Worm (Caenorhabditis elegans) whole organism, young adult: Measurements from ENCODE around the gene Y56A3A.30.

Experiments
- D2030.7 ChIP-seq: fragments of 200-800 bp; sonication (Bioruptor generic); IDR thresholded peaks from 2 replicates; pipeline ENCODE4 v1.3.6; 2022; ENCODE audit warnings: missing genetic modification reagents, missing genetic modification characterization, missing compliant biosample characterization
- T26A5.8 ChIP-seq: sonication (generic microtip); optimal IDR thresholded peaks from 2 replicates; lab custom pipeline; 2016; ENCODE audit warnings: missing genetic modification characterization, missing compliant biosample characterization
- cebp-2 ChIP-seq: fragments of 200-800 bp; sonication (Bioruptor generic); IDR thresholded peaks from 2 replicates; pipeline ENCODE4 v1.3.6; 2022; ENCODE audit warnings: missing genetic modification characterization, missing compliant biosample characterization
- ceh-79 ChIP-seq: sonication (generic microtip); optimal IDR thresholded peaks from 2 replicates; lab custom pipeline; 2017; ENCODE audit warnings: mild to moderate bottlenecking, missing genetic modification characterization, missing compliant biosample characterization
- ekl-4 ChIP-seq: fragments of 200-800 bp; sonication (Bioruptor generic); IDR thresholded peaks from 2 replicates; pipeline ENCODE4 v1.3.6; 2022; ENCODE audit warnings: missing genetic modification reagents, missing genetic modification characterization, missing compliant biosample characterization
- let-526 ChIP-seq: fragments of 200-800 bp; sonication (Bioruptor generic); IDR thresholded peaks from 2 replicates; pipeline ENCODE4 v1.3.6; 2022; ENCODE audit warnings: missing genetic modification reagents, missing genetic modification characterization, missing compliant biosample characterization
- mxl-1 ChIP-seq: sonication (generic microtip); optimal IDR thresholded peaks from 2 replicates; lab custom pipeline; 2016; ENCODE audit warnings: missing genetic modification characterization, missing compliant biosample characterization
- pha-4 ChIP-seq: fragments of 150-350 bp; sonication (generic microtip); optimal IDR thresholded peaks from 2 replicates; lab custom pipeline; 2014; ENCODE audit warnings: missing biosample characterization, missing genetic modification reagents, missing genetic modification characterization
- rpc-1 ChIP-seq, 2 experiments: fragments of 150-350 bp in 1 of 2; sonication (generic microtip) in 1 of 2; optimal IDR thresholded peaks; 2 replicates each; lab custom pipeline; 2014 to 2018; ENCODE audit warnings: missing biosample characterization in 1 of 2, missing genetic modification characterization in 1 of 2, missing genetic modification reagents in 1 of 2, missing genotype in 1 of 2
- snpc-4 ChIP-seq, 5 experiments: fragments of 150-350 bp in 1 of 5; sonication (generic microtip) in 4 of 5; optimal IDR thresholded peaks; 2 replicates each; lab custom pipeline; 2014 to 2018; ENCODE audit warnings: missing genetic modification characterization in 5 of 5, missing biosample characterization in 3 of 5, antibody characterized with exemption in 2 of 5, mild to moderate bottlenecking in 2 of 5, missing compliant biosample characterization in 2 of 5, missing genotype in 2 of 5, moderate library complexity in 2 of 5, missing genetic modification reagents in 1 of 5
- zfh-2 ChIP-seq: fragments of 200-800 bp; sonication (Bioruptor generic); conservative IDR thresholded peaks from 2 replicates; pipeline ENCODE4 v1.3.6; 2022; ENCODE audit warnings: missing genetic modification reagents, missing genetic modification characterization, missing compliant biosample characterization

DNA sequence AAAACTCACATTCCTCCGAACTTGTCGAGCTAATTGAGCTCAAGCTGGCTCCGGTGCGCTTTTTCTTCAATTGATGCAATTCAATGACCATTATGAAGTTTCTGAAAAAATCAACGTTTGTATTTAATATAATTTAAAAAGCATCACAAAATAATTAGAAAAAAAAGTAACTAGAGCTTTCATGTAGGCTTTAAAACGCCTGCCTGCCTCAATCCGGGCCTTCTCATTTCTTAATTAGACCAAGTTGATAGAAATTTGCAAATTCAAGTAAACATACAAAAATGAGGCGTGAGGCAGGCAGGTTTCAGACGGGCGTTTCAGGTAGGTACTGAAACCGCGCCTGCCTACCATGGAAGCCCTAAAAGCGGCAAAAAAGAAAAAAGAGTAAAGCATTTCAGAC, 24.0 kb upstream of the Y56A3A.30 start, which contains the start of gene Y56A3A.33:
- TF ChIP-seq D2030.7 (GFP tag; lab: Robert Waterston, UW) (no peak), cebp-2 (GFP tag; lab: Robert Waterston, UW) (no peak), ekl-4 (GFP tag; lab: Robert Waterston, UW) (no peak), ceh-79 (tag; lab: Kevin White, UChicago) (no peak), T26A5.8 (tag; lab: Kevin White, UChicago) (no peak), pha-4 (tag; lab: Kevin White, UChicago) (no peak), snpc-4 (GFP tag; optimal IDR thresholded peaks at IDR 0.05; lab: Kevin White, UChicago) (no peak), snpc-4 (tag; optimal IDR thresholded peaks at IDR 0.05; lab: Kevin White, UChicago) (no peak), mxl-1 (tag; lab: Kevin White, UChicago) (no peak), zfh-2 (no peak), rpc-1 (optimal IDR thresholded peaks at IDR 0.05; lab: Kevin White, UChicago) (no peak), rpc-1 (tag; optimal IDR thresholded peaks at IDR 0.05; lab: Kevin White, UChicago) (no peak), let-526 (no peak)
